Worm (Caenorhabditis elegans): ENCODE results near the gene T20D4.19.

DNA sequence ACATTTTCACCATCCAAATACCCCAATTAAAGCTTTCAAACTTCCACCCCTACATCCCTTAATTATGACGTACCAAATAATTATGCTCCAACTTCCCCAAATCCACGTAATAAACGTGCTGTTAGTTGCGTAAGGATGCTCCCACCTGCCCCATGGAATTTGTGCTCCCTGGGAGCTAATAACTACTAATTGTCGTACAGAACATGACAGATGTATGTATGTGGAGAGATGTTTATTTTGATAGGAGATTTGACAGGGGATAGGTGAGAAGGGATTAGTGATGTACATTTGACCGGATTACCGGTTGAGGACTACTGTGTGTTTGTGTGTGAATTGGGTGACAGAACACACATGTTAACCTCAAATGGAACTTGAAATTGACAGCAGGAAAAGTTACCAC lies 18.4 kb upstream of the T20D4.19 start:
- TF ChIP-seq attf-6 (GFP tag; IDR thresholded peaks at IDR 0.05) (no peak), unc-62 (GFP tag; optimal IDR thresholded peaks at IDR 0.05) (no peak), hlh-26 (GFP tag; conservative IDR thresholded peaks at IDR 0.05) (no peak), Y56A3A.18 (GFP tag; IDR thresholded peaks at IDR 0.05) (no peak), unc-130 (GFP tag; optimal IDR thresholded peaks at IDR 0.05) (no peak), lin-54 (GFP tag; optimal IDR thresholded peaks at IDR 0.05) (no peak), F55B11.4 (tag; optimal IDR thresholded peaks at IDR 0.05; ENCODE audit: borderline replicate concordance, insufficient read depth) (no peak), B0035.1 (tag; optimal IDR thresholded peaks at IDR 0.05) (no peak), egl-18 (GFP tag; IDR thresholded peaks at IDR 0.05) (no peak), snpc-4 (GFP tag; optimal IDR thresholded peaks at IDR 0.05) (no peak), snpc-4 (tag; optimal IDR thresholded peaks at IDR 0.05) (no peak), ceh-40 (GFP tag; IDR thresholded peaks at IDR 0.05) (no peak), C06A6.2 (GFP tag; conservative IDR thresholded peaks at IDR 0.05) (no peak), snpc-1.1 (tag; optimal IDR thresholded peaks at IDR 0.05; ENCODE audit: insufficient read depth) (no peak)

Data from whole organism, young adult.